Fruit fly (Drosophila melanogaster): ENCODE measurements around the gene CG3062.
A peak's percentile ranks its signal among the peaks of the same experiment; 100 is the strongest.

CG3062 gene

DNA sequence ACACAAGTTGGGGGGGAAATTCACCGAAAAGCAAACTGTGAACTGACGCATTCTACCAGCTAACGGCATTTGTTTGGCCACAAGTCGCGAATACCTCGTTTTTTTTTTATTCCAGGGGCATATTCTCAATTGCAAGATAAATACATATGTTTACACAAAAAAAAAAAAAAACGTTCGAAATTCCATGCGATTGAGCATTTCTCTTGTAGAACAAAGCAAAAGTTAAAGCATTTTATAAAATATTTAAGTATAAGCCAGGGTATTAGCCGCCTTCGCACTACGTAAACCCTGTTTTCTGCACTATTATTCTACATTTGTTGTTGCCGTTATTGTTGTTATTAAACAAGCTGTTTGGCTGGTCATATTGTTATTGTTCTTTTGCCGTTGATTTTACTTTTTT, 30.3 kb downstream of the CG3062 start (continued):
- TF ChIP-seq CG6689 (GFP tag; IDR thresholded peaks at IDR 0.05), result peak; percentile 42
- peak; percentile 42; the same call in 1 of the 2 replicates for TF ChIP-seq CG9215 (GFP tag; IDR thresholded peaks at IDR 0.05)
- TF ChIP-seq Optix (GFP tag; IDR thresholded peaks at IDR 0.05), result no peak
- TF ChIP-seq CG2199 (GFP tag; IDR thresholded peaks at IDR 0.05), result no peak
- no peak for TF ChIP-seq CG2116 (GFP tag; optimal IDR thresholded peaks at IDR 0.05)
- TF ChIP-seq emc (GFP tag; optimal IDR thresholded peaks at IDR 0.05), result no peak
- 0 out of 3 replicates have a peak, but pooled peaks have one; percentile 20 for TF ChIP-seq so (GFP tag; IDR thresholded peaks at IDR 0.05)
- TF ChIP-seq sqz (GFP tag; optimal IDR thresholded peaks at IDR 0.05), result no peak
- peak; percentile 59 for TF ChIP-seq seq (GFP tag; IDR thresholded peaks at IDR 0.05)
- no peak for TF ChIP-seq CG17829 (tag; optimal IDR thresholded peaks at IDR 0.05)
- TF ChIP-seq ssp (GFP tag; IDR thresholded peaks at IDR 0.05), result no peak
- peak; percentile 31 for TF ChIP-seq Dip3 (GFP tag; optimal IDR thresholded peaks at IDR 0.05)
- no peak for TF ChIP-seq aop (GFP tag; IDR thresholded peaks at IDR 0.05)
- peak; percentile 41 for TF ChIP-seq Meics (GFP tag; optimal IDR thresholded peaks at IDR 0.05)
- peak; percentile 17 for TF ChIP-seq CG17359 (tag; optimal IDR thresholded peaks at IDR 0.05)
- TF ChIP-seq Spps (tag; optimal IDR thresholded peaks at IDR 0.05), result no peak
- no peak for TF ChIP-seq prd (optimal IDR thresholded peaks at IDR 0.05)
- TF ChIP-seq prd (GFP tag; IDR thresholded peaks at IDR 0.05), result peak; percentile 62; the same call in 2 of the 3 replicates
- 0 out of 3 replicates have a peak, but pooled peaks have one; percentile 14 for TF ChIP-seq ci (GFP tag; IDR thresholded peaks at IDR 0.05)
- no peak for TF ChIP-seq NFAT (GFP tag; IDR thresholded peaks at IDR 0.05)
- no peak for TF ChIP-seq CG10267 (tag; optimal IDR thresholded peaks at IDR 0.05)
- no peak for TF ChIP-seq Hey (tag; optimal IDR thresholded peaks at IDR 0.05)
- no peak for TF ChIP-seq Dfd (GFP tag; optimal IDR thresholded peaks at IDR 0.05)
- TF ChIP-seq sim (GFP tag; IDR thresholded peaks at IDR 0.05), result no peak
- 0 out of 2 replicates have a peak, but pooled peaks have one; percentile 17 for TF ChIP-seq Taf1 (GFP tag; IDR thresholded peaks at IDR 0.05)
- TF ChIP-seq Poxn (GFP tag; IDR thresholded peaks at IDR 0.05), result no peak
- no peak for TF ChIP-seq disco-r (GFP tag; optimal IDR thresholded peaks at IDR 0.05)
- TF ChIP-seq tna (GFP tag; IDR thresholded peaks at IDR 0.05; ENCODE audit: partially characterized antibody), result no peak
- TF ChIP-seq repo (GFP tag; optimal IDR thresholded peaks at IDR 0.05), result no peak
- TF ChIP-seq CG10979 (tag; optimal IDR thresholded peaks at IDR 0.05), result no peak

- peak; percentile 81 for TF ChIP-seq zen (tag; optimal IDR thresholded peaks at IDR 0.05)
- no peak for TF ChIP-seq Ssrp (tag; optimal IDR thresholded peaks at IDR 0.05)
- no peak for TF ChIP-seq CG2202 (tag; optimal IDR thresholded peaks at IDR 0.05)
- TF ChIP-seq CG15479 (GFP tag; optimal IDR thresholded peaks at IDR 0.05), result peak; percentile 84
- peak in 1 of 2 experiments; percentile 82 for TF ChIP-seq tll (GFP tag; optimal IDR thresholded peaks at IDR 0.05)
These were observed 31.1 kb downstream of the CG3062 start for dm6 chrX:4613613-4614012.

DNA sequence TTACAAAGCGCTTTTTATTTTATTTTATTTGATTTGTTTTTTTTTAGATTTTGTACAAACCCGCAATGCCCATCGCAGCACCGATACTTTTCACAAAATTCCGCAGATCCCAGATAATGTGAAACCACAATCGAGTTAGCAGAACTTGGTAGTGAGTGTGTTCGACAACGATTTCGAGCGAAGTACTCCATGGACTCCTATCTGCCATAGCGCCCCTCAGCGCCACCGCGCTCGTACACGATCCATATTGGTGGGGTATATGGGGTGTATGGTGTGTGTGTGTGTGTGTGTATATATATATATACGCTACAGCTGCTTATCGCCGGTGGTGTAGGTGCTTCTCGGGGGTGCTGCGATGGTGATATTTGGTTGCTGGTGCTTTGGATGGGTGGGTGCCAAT, 32.2 kb downstream of the CG3062 start:
- TF ChIP-seq CG32767 (GFP tag; IDR thresholded peaks at IDR 0.05), result no peak
- peak; percentile 75 for TF ChIP-seq GATAe (GFP tag; conservative IDR thresholded peaks at IDR 0.05)
- TF ChIP-seq CG16863 (GFP tag; optimal IDR thresholded peaks at IDR 0.05), result no peak
- no peak for TF ChIP-seq CG2712 (tag; optimal IDR thresholded peaks at IDR 0.05)
- TF ChIP-seq CG9876 (GFP tag; optimal IDR thresholded peaks at IDR 0.05), result no peak
- TF ChIP-seq ase (GFP tag; IDR thresholded peaks at IDR 0.05), result no peak
- no peak for TF ChIP-seq Six4 (GFP tag; optimal IDR thresholded peaks at IDR 0.05)
- TF ChIP-seq pros (GFP tag; optimal IDR thresholded peaks at IDR 0.05), result no peak
- no peak for TF ChIP-seq CG11085 (GFP tag; IDR thresholded peaks at IDR 0.05)
- TF ChIP-seq repo (GFP tag; optimal IDR thresholded peaks at IDR 0.05), result no peak
- TF ChIP-seq esg (GFP tag; conservative IDR thresholded peaks at IDR 0.05), result no peak
- TF ChIP-seq Deaf1 (tag; optimal IDR thresholded peaks at IDR 0.05), result peak; percentile 24
- TF ChIP-seq CG11398 (GFP tag; optimal IDR thresholded peaks at IDR 0.05), result no peak
- no peak for TF ChIP-seq CG4707 (GFP tag; optimal IDR thresholded peaks at IDR 0.05)
- no peak for TF ChIP-seq CG1024 (GFP tag; IDR thresholded peaks at IDR 0.05)
- TF ChIP-seq Oli (tag; optimal IDR thresholded peaks at IDR 0.05), result no peak
- no peak for TF ChIP-seq CG6791 (GFP tag; IDR thresholded peaks at IDR 0.05; ENCODE audit: partially characterized antibody)
- TF ChIP-seq crol (GFP tag; IDR thresholded peaks at IDR 0.05), result peak; percentile 67; the same call in 1 of the 2 replicates

Data from whole organism, embryonic.